Fruit fly (Drosophila melanogaster): Measurements from ENCODE around the gene CG8607.

The CG8607 gene

DNA sequence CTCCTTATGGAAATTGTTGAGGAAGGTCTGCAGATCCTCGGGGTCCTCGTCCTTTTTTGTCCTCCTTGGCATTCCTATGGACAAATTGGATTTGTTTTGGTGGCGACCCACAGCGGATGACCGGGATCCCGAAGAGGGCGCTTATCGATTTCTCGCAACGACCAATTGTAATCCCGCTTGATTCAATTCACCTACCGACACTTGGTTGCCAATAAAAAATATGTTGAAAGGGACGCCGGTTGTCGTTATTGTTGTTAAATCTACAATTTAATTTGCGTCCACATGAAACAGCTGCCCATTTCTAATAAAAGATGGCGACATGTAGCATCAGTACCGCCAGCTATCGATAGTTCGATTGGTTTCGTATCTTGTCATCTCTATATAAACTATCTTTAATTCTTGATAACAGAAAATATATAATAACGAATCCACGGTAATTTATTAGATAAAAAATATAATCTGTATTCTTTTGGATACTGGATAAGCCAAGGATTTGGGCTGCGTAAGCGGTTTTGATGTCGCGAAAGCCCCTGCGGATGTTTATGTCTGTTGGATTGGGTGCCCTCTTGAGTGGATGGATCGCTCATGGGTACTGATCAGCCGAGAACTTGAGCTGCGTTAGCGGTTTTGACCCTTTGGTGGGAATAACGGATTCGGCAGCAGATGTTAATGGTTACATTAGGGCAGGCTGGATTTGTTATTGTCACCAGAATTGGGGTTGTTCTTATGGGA, 36.7 kb downstream of the CG8607 start, which contains the start of gene CTCF (continued):
- TF ChIP-seq Doc2 (GFP tag; IDR thresholded peaks at IDR 0.05) (no peak), CG12219 (GFP tag; optimal IDR thresholded peaks at IDR 0.05) (no peak), ro (GFP tag; IDR thresholded peaks at IDR 0.05) (no peak), Stat92E (GFP tag; optimal IDR thresholded peaks at IDR 0.05) (peak in 1 of 3 experiments; percentile 9), CG13424 (tag; optimal IDR thresholded peaks at IDR 0.05) (peak; percentile 18), CG4404 (GFP tag; IDR thresholded peaks at IDR 0.05) (no peak), bbx (GFP tag; IDR thresholded peaks at IDR 0.05; ENCODE audit: partially characterized antibody) (peak; percentile 91), CG17385 (GFP tag; optimal IDR thresholded peaks at IDR 0.05) (peak; percentile 19), chn (GFP tag; optimal IDR thresholded peaks at IDR 0.05) (peak; percentile 18), CG4707 (GFP tag; optimal IDR thresholded peaks at IDR 0.05) (no peak), CG4360 (GFP tag; IDR thresholded peaks at IDR 0.05) (no peak), CG4820 (GFP tag; optimal IDR thresholded peaks at IDR 0.05) (peak; percentile 38), CG10366 (GFP tag; IDR thresholded peaks at IDR 0.05) (peak; percentile 42; the same call in 1 of the 2 replicates), Drgx (GFP tag; IDR thresholded peaks at IDR 0.05) (peak; percentile 26; the same call in 1 of the 2 replicates), luna (GFP tag; optimal IDR thresholded peaks at IDR 0.05) (no peak), CG33557 (GFP tag; optimal IDR thresholded peaks at IDR 0.05) (peak; percentile 38), Pdp1 (GFP tag; optimal IDR thresholded peaks at IDR 0.05) (peak; percentile 33 to 36), CG11560 (tag; IDR thresholded peaks at IDR 0.05) (no peak), ttk (GFP tag; IDR thresholded peaks at IDR 0.05) (no peak), Dp (GFP tag; optimal IDR thresholded peaks at IDR 0.05) (peak; percentile 51), dmrt11E (tag; optimal IDR thresholded peaks at IDR 0.05) (peak; percentile 32), vfl (GFP tag; optimal IDR thresholded peaks at IDR 0.05) (no peak), Sox102F (GFP tag; optimal IDR thresholded peaks at IDR 0.05) (peak; percentile 57), gce (GFP tag; IDR thresholded peaks at IDR 0.05) (peak; percentile 62; the same call in 1 of the 3 replicates), CG14710 (tag; optimal IDR thresholded peaks at IDR 0.05) (peak; percentile 50), aop (GFP tag; IDR thresholded peaks at IDR 0.05) (no peak), CG31365 (tag; optimal IDR thresholded peaks at IDR 0.05) (no peak), YL-1 (GFP tag; optimal IDR thresholded peaks at IDR 0.05) (peak; percentile 87), tna (GFP tag; IDR thresholded peaks at IDR 0.05; ENCODE audit: partially characterized antibody) (peak; percentile 61; the same call in 1 of the 2 replicates), CG4854 (GFP tag; optimal IDR thresholded peaks at IDR 0.05) (peak; percentile 29), pb (GFP tag; optimal IDR thresholded peaks at IDR 0.05) (peak; percentile 40), Scr (GFP tag; IDR thresholded peaks at IDR 0.05; ENCODE audit: partially characterized antibody) (peak; percentile 80), CG11247 (GFP tag; IDR thresholded peaks at IDR 0.05) (peak; percentile 45; the same call in 1 of the 2 replicates), nau (GFP tag; optimal IDR thresholded peaks at IDR 0.05) (no peak), CG7786 (GFP tag; optimal IDR thresholded peaks at IDR 0.05) (no peak), CG31441 (GFP tag; IDR thresholded peaks at IDR 0.05) (peak; percentile 40; the same call in 1 of the 2 replicates), caup (GFP tag; optimal IDR thresholded peaks at IDR 0.05; ENCODE audit: severe bottlenecking) (peak; percentile 23), CG6854 (GFP tag; optimal IDR thresholded peaks at IDR 0.05) (no peak), HLHmδ (GFP tag; optimal IDR thresholded peaks at IDR 0.05) (no peak), Sox100B (GFP tag; optimal IDR thresholded peaks at IDR 0.05) (no peak), gcm (GFP tag; optimal IDR thresholded peaks at IDR 0.05) (peak; percentile 35), Xrp1 (GFP tag; IDR thresholded peaks at IDR 0.05) (peak; percentile 33), CG1529 (GFP tag; optimal IDR thresholded peaks at IDR 0.05) (no peak), CG6175 (GFP tag; IDR thresholded peaks at IDR 0.05) (no peak), cg (GFP tag; optimal IDR thresholded peaks at IDR 0.05) (no peak), tgo (GFP tag; IDR thresholded peaks at IDR 0.05) (peak; percentile 51), CG9876 (GFP tag; optimal IDR thresholded peaks at IDR 0.05) (peak; percentile 36), CG2712 (tag; optimal IDR thresholded peaks at IDR 0.05) (peak; percentile 64), bigmax (GFP tag; optimal IDR thresholded peaks at IDR 0.05) (no peak)
